Fruit fly (Drosophila melanogaster) whole organism, pupa: ENCODE data around the gene CG18766.

Experiments
- CG10348 ChIP-seq: fragments of 200-800 bp; sonication (Bioruptor generic); IDR thresholded peaks from 2 replicates; pipeline ENCODE4 v1.3.6; 2022; ENCODE audit warnings: missing biosample characterization, missing genetic modification characterization
- CG12605 ChIP-seq: fragments of 200-800 bp; sonication (Bioruptor generic); IDR thresholded peaks from 2 replicates; pipeline ENCODE4 v1.3.6; 2022; ENCODE audit warnings: missing biosample characterization, missing genetic modification characterization
- CG13204 ChIP-seq: fragments of 200-800 bp; sonication (Bioruptor generic); optimal IDR thresholded peaks from 2 replicates; lab custom pipeline; 2018; ENCODE audit warnings: missing biosample characterization, mild to moderate bottlenecking, missing genetic modification characterization, moderate library complexity
- CG14655 ChIP-seq: fragments of 200-800 bp; sonication (Bioruptor generic); optimal IDR thresholded peaks from 3 replicates; lab custom pipeline; 2017; ENCODE audit warnings: mild to moderate bottlenecking, missing biosample characterization, missing genetic modification reagents, missing genetic modification characterization
- CG15710 ChIP-seq: fragments of 200-800 bp; sonication (Bioruptor generic); optimal IDR thresholded peaks from 2 replicates; lab custom pipeline; 2018; ENCODE audit warnings: missing biosample characterization, mild to moderate bottlenecking, missing genetic modification characterization, moderate library complexity
- CG17806 ChIP-seq: fragments of 200-800 bp; sonication (Bioruptor generic); optimal IDR thresholded peaks from 2 replicates; lab custom pipeline; 2018; ENCODE audit warnings: missing biosample characterization, mild to moderate bottlenecking, missing genetic modification characterization, moderate library complexity
- CG32121 ChIP-seq: fragments of 200-800 bp; sonication (Bioruptor generic); IDR thresholded peaks from 2 replicates; pipeline ENCODE4 v1.3.6; 2022; ENCODE audit warnings: missing biosample characterization, missing genetic modification characterization
- CG34367 ChIP-seq: fragments of 200-800 bp; sonication (Bioruptor generic); optimal IDR thresholded peaks from 2 replicates; lab custom pipeline; 2018; ENCODE audit warnings: missing biosample characterization, mild to moderate bottlenecking, missing genetic modification characterization
- CG4496 ChIP-seq: fragments of 200-800 bp; sonication (Bioruptor generic); IDR thresholded peaks from 3 replicates; pipeline ENCODE4 v1.3.6; 2022; ENCODE audit warnings: missing biosample characterization, missing genetic modification characterization
- CG8159 ChIP-seq: fragments of 200-800 bp; sonication (Bioruptor generic); optimal IDR thresholded peaks from 3 replicates; lab custom pipeline; 2018; ENCODE audit warnings: missing biosample characterization, mild to moderate bottlenecking, missing genetic modification characterization, moderate library complexity
- CG8301 ChIP-seq: fragments of 200-800 bp; sonication (Bioruptor generic); optimal IDR thresholded peaks from 2 replicates; lab custom pipeline; 2018; ENCODE audit warnings: missing biosample characterization, mild to moderate bottlenecking, missing genetic modification characterization
- CG9948 ChIP-seq: fragments of 200-800 bp; sonication (Bioruptor generic); optimal IDR thresholded peaks from 2 replicates; lab custom pipeline; 2018; ENCODE audit warnings: missing biosample characterization, mild to moderate bottlenecking, missing genetic modification characterization, moderate library complexity
- D1 ChIP-seq: fragments of 200-800 bp; sonication (Bioruptor generic); optimal IDR thresholded peaks from 2 replicates; lab custom pipeline; 2018; ENCODE audit warnings: missing biosample characterization, mild to moderate bottlenecking, missing genetic modification characterization, moderate library complexity
- EcR ChIP-seq: fragments of 200-800 bp; sonication (Bioruptor generic); optimal IDR thresholded peaks from 3 replicates; lab custom pipeline; 2019; ENCODE audit warnings: missing biosample characterization, missing genetic modification characterization, mild to moderate bottlenecking, moderate library complexity, missing genetic modification reagents
- Ets98B ChIP-seq: fragments of 200-800 bp; sonication (Bioruptor generic); IDR thresholded peaks from 2 replicates; pipeline ENCODE4 v1.3.6; 2022; ENCODE audit warnings: missing biosample characterization, missing genetic modification characterization
- Pif1A ChIP-seq: fragments of 200-800 bp; sonication (Bioruptor generic); optimal IDR thresholded peaks from 3 replicates; lab custom pipeline; 2016; ENCODE audit warnings: missing biosample characterization, missing genetic modification characterization
- Pif1B ChIP-seq: fragments of 200-800 bp; sonication (Bioruptor generic); optimal IDR thresholded peaks from 3 replicates; lab custom pipeline; 2016; ENCODE audit warnings: missing biosample characterization, missing genetic modification characterization
- Snoo ChIP-seq: fragments of 200-800 bp; sonication (Bioruptor generic); optimal IDR thresholded peaks from 3 replicates; lab custom pipeline; 2017; ENCODE audit warnings: missing biosample characterization, mild to moderate bottlenecking, missing genetic modification characterization, inconsistent platforms
- fd96Ca ChIP-seq: fragments of 200-800 bp; sonication (Bioruptor generic); IDR thresholded peaks from 3 replicates; pipeline ENCODE4 v1.3.6; 2022; ENCODE audit warnings: missing biosample characterization, missing genetic modification characterization
- gl ChIP-seq: fragments of 200-800 bp; sonication (Bioruptor generic); optimal IDR thresholded peaks from 2 replicates; lab custom pipeline; 2018; ENCODE audit warnings: missing biosample characterization, mild to moderate bottlenecking, missing genetic modification characterization
- rn ChIP-seq: fragments of 200-800 bp; sonication (Bioruptor generic); IDR thresholded peaks from 2 replicates; pipeline ENCODE4 v1.3.6; 2022; ENCODE audit warnings: missing biosample characterization, missing genetic modification characterization

The CG18766 gene

DNA sequence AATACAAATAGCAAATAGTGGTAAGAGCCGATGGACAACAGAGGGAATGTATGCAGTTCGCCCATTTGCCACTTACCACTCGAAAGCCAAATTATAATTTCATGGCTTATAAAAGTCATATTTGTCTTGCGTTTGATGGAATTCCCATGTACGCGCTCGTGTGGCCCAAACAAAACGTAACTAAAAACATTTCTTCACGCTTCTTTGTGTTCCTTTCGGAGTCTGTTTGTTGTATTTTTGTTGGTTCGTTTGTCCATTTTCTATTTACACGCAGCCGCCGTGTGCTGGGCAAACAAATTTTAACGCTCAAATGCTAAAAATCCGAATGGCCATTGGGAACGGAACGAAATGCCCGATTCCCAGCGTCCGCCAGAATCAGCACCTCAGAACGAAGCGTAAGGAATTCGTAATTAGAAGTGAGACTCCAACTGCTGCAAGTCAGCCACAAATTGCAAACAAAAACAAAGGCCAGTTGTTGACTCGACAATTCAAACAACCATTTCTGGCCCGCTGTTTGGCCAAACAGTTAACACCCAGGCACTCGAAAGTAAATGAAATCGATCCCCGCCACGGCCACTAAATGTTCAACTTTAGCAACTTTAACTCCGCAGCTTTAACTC is 36.2 kb downstream of the CG18766 start:
- no peak for TF ChIP-seq CG34367 (tag; lab: Kevin White, UChicago)

DNA sequence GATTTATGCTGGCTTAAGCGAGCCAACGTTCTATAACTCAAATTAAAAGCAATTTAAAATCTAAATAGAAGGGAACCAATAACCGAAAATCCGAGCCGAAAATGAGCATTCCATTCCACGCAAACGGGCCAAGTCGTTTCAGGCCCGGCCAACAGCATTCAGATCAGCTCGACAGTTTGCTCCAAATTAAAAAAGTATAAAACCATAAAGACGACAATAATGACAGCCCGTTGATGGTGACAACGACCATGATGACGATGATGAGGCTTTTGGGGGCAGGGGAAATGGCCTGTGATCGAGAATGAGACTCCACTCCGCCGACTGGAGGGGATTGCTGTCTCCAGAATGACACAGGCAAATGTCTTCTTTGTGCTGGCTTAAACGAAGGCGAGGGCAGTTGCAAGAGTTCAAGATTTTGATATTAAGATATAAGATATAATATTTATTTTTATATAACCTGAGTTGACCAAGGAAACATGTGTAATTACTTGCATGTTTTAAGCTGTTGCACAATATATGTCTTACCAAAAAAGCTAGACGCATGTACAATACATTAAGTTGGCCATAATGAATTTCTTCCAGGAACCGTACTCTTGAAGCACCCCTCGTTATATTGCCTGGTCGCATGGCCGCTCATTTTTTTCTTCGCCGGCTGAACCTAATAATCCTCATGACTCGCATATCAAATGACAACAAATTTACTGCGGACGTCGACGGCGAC is 40.2 kb downstream of the CG18766 start:
- peak; percentile 36 for TF ChIP-seq CG8301 (tag; lab: Kevin White, UChicago)
- no peak for TF ChIP-seq CG32121 (GFP tag; lab: Robert Waterston, UW)
- TF ChIP-seq gl (tag; lab: Kevin White, UChicago), result peak; percentile 5
- peak; percentile 73 for TF ChIP-seq CG17806 (tag; lab: Kevin White, UChicago)
- TF ChIP-seq CG13204 (GFP tag; lab: Kevin White, UChicago), result no peak
- TF ChIP-seq fd96Ca (GFP tag; lab: Robert Waterston, UW), result no peak
- no peak for TF ChIP-seq Pif1A (GFP tag; lab: Kevin White, UChicago)
- TF ChIP-seq CG9948 (tag; lab: Kevin White, UChicago), result peak; percentile 70
- peak; percentile 63 for TF ChIP-seq CG15710 (tag; lab: Kevin White, UChicago)
- TF ChIP-seq CG12605 (GFP tag; lab: Robert Waterston, UW), result no peak
- TF ChIP-seq CG8159 (tag; lab: Kevin White, UChicago), result peak; percentile 79
- TF ChIP-seq EcR (GFP tag; lab: Kevin White, UChicago), result peak; percentile 43
- TF ChIP-seq CG10348 (GFP tag; lab: Robert Waterston, UW), result no peak
- peak; percentile 61 for TF ChIP-seq Snoo (tag; lab: Kevin White, UChicago)
- TF ChIP-seq CG14655, result peak; percentile 59

DNA sequence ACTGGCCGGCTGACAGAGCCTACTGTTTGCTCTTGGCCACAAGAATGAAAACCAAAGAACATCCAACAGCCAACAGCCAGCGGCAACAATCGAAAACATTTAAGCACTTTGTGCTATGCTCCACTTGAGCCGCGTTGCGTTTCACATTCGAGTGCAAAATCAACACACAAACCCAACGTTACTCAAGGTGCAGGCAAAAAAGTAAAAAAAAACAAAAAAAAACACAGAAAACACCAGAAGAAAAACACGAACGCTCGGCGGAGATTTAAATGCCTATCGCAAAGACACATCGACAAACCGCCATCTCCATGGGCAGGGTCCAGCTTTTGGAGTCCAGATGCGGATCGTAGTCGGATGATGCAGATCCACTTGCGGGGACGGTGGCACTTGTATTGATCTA is 41.2 kb downstream of the CG18766 start:
- peak; percentile 4 for TF ChIP-seq gl (tag; lab: Kevin White, UChicago)
- TF ChIP-seq Pif1B (GFP tag; lab: Kevin White, UChicago), result no peak

DNA sequence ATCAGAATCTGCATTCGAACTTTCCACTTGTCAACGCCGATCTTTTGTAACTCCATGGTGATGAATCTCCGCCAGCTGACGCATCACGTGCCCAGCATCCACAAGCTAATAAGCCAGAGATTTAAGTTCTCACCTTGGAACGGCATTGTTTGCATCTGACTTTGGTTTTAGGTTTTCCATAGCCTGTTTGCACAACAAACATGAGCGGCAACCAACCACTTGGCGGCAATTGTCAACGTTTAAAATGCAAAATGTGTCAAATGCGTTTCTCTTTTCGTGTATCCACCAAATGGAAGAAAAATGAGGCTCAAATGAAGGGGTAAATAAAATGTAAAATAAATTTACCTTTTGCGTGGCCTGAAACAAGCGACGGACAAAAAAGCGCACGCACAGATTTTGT is 42.7 kb downstream of the CG18766 start:
- no peak for TF ChIP-seq CG32121 (GFP tag; lab: Robert Waterston, UW)
- no peak for TF ChIP-seq CG17806 (tag; lab: Kevin White, UChicago)
- TF ChIP-seq CG4496 (GFP tag; lab: Robert Waterston, UW), result no peak
- no peak for TF ChIP-seq CG12605 (GFP tag; lab: Robert Waterston, UW)
- TF ChIP-seq fd96Ca (GFP tag; lab: Robert Waterston, UW), result no peak
- TF ChIP-seq CG8301 (tag; lab: Kevin White, UChicago), result no peak
- TF ChIP-seq, all 21 proteins: peak for 0

DNA sequence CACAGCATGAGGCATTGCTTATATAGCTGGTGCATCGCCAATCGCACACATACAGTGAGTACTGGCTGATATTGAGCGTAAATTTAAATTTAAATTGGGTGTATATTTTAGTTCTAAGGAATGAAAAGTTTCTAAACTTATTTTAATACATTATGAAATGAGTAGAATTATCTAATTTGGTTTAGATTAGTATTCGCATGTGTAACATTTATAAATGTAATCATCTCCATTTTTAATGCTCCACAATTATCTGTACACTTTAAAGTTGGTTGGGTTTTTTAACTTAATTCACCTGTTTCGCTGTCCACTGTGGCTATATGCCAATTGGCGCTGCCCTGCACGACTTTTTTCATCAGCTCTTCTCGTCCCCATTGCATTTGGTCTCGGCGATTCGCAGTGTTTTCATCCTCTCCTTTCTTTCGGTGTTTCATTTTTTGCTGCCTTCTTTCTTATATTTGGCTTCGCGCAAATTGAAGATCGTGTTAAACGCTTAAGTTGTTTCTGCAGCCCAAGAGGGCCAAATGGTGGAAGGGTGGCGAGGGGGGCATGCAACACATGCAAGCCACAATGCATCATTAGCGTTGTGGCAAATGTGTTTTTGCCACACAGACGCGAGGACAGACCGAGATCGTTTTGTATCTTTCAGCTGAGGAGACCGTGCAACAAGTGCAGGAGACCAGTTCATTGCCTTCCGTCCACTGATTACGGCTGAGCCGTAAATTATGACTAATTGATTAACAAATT is 43.3 kb downstream of the CG18766 start:
- 0 out of 2 replicates have a peak, but pooled peaks have one; percentile 15 for TF ChIP-seq CG12605 (GFP tag; lab: Robert Waterston, UW)
- no peak for TF ChIP-seq CG32121 (GFP tag; lab: Robert Waterston, UW)
- TF ChIP-seq EcR (GFP tag; lab: Kevin White, UChicago), result peak; percentile 34
- TF ChIP-seq Pif1B (GFP tag; lab: Kevin White, UChicago), result peak; percentile 40
- peak; percentile 57 for TF ChIP-seq gl (tag; lab: Kevin White, UChicago)
- no peak for TF ChIP-seq CG13204 (GFP tag; lab: Kevin White, UChicago)
- TF ChIP-seq rn (GFP tag; lab: Robert Waterston, UW), result no peak
- TF ChIP-seq CG15710 (tag; lab: Kevin White, UChicago), result peak; percentile 88
- TF ChIP-seq D1 (tag; lab: Kevin White, UChicago), result peak; percentile 79
- TF ChIP-seq Snoo (tag; lab: Kevin White, UChicago), result peak; percentile 71
- peak; percentile 18; the same call in 1 of the 3 replicates for TF ChIP-seq CG4496 (GFP tag; lab: Robert Waterston, UW)
- TF ChIP-seq CG8159 (tag; lab: Kevin White, UChicago), result peak; percentile 93
- peak; percentile 92 for TF ChIP-seq CG9948 (tag; lab: Kevin White, UChicago)
- peak; percentile 81 for TF ChIP-seq CG14655
- no peak for TF ChIP-seq CG10348 (GFP tag; lab: Robert Waterston, UW)
- TF ChIP-seq CG34367 (tag; lab: Kevin White, UChicago), result peak; percentile 76
- TF ChIP-seq fd96Ca (GFP tag; lab: Robert Waterston, UW), result no peak
- peak; percentile 87 for TF ChIP-seq CG17806 (tag; lab: Kevin White, UChicago)
- no peak for TF ChIP-seq Ets98B (GFP tag; lab: Robert Waterston, UW)
- TF ChIP-seq Pif1A (GFP tag; lab: Kevin White, UChicago), result peak; percentile 19
- TF ChIP-seq CG8301 (tag; lab: Kevin White, UChicago), result peak; percentile 42
- TF ChIP-seq, all 21 proteins: peak for 15
